Worm (Caenorhabditis elegans): Measurements from ENCODE around the gene vnut-1.

- TF ChIP-seq aha-1 (tag; optimal IDR thresholded peaks at IDR 0.05), result no peak
- TF ChIP-seq unc-62 (GFP tag; optimal IDR thresholded peaks at IDR 0.05), result no peak
- no peak for TF ChIP-seq hpl-2 (GFP tag; optimal IDR thresholded peaks at IDR 0.05)
- no peak for TF ChIP-seq pqm-1 (tag; optimal IDR thresholded peaks at IDR 0.05)
- no peak for TF ChIP-seq lin-13 (GFP tag; optimal IDR thresholded peaks at IDR 0.05)
- TF ChIP-seq nhr-12 (tag; optimal IDR thresholded peaks at IDR 0.05), result no peak
Measured at ce11 chrII:14455332-14455731, 34.3 kb upstream of the vnut-1 start, which contains the start of gene dmsr-6.
